Fruit fly (Drosophila melanogaster) whole organism, adult: ENCODE results near the gene LysS.

Source experiments
- CG11617 ChIP-seq: fragments of 200-800 bp; sonication (Bioruptor generic); optimal IDR thresholded peaks from 2 replicates; lab custom pipeline; 2017; ENCODE audit warnings: mild to moderate bottlenecking, missing biosample characterization, missing genetic modification reagents, missing genetic modification characterization
- CG12768 ChIP-seq: fragments of 200-800 bp; sonication (Bioruptor generic); optimal IDR thresholded peaks from 2 replicates; lab custom pipeline; 2017; ENCODE audit warnings: missing biosample characterization, missing genetic modification characterization, mild to moderate bottlenecking, moderate library complexity, missing genetic modification reagents
- CG14711 ChIP-seq: fragments of 200-800 bp; sonication (Bioruptor generic); optimal IDR thresholded peaks from 2 replicates; lab custom pipeline; 2018; ENCODE audit warnings: missing biosample characterization, mild to moderate bottlenecking, missing genetic modification characterization, moderate library complexity
- CG1620 ChIP-seq: fragments of 200-800 bp; sonication (Bioruptor generic); optimal IDR thresholded peaks from 2 replicates; lab custom pipeline; 2016; ENCODE audit warnings: missing biosample characterization, missing genetic modification characterization
- CG33017 ChIP-seq: fragments of 200-800 bp; sonication (Bioruptor generic); optimal IDR thresholded peaks from 2 replicates; lab custom pipeline; 2018; ENCODE audit warnings: missing biosample characterization, mild to moderate bottlenecking, missing genetic modification characterization, moderate library complexity
- CG5204 ChIP-seq: fragments of 200-800 bp; sonication (Bioruptor generic); optimal IDR thresholded peaks from 2 replicates; lab custom pipeline; 2016; ENCODE audit warnings: missing biosample characterization, missing genetic modification characterization
- CG7045 ChIP-seq: fragments of 200-800 bp; sonication (Bioruptor generic); optimal IDR thresholded peaks from 2 replicates; lab custom pipeline; 2017; ENCODE audit warnings: missing biosample characterization, mild to moderate bottlenecking, missing genetic modification characterization
- CG7101 ChIP-seq: fragments of 200-800 bp; sonication (Bioruptor generic); optimal IDR thresholded peaks from 2 replicates; lab custom pipeline; 2018; ENCODE audit warnings: missing biosample characterization, mild to moderate bottlenecking, missing genetic modification characterization, moderate library complexity
- Clk ChIP-seq: fragments of 200-800 bp; sonication (Bioruptor generic); optimal IDR thresholded peaks from 2 replicates; lab custom pipeline; 2017; ENCODE audit warnings: missing biosample characterization, missing genetic modification characterization
- Crg-1 ChIP-seq: fragments of 200-800 bp; sonication (Bioruptor generic); optimal IDR thresholded peaks from 2 replicates; lab custom pipeline; 2016; ENCODE audit warnings: missing biosample characterization, missing genetic modification characterization
- Hr96 ChIP-seq: fragments of 200-800 bp; sonication (Bioruptor generic); optimal IDR thresholded peaks from 2 replicates; lab custom pipeline; 2016; ENCODE audit warnings: missing biosample characterization, missing genetic modification characterization
- Mnt ChIP-seq: fragments of 200-800 bp; sonication (Bioruptor generic); optimal IDR thresholded peaks from 2 replicates; lab custom pipeline; 2016; ENCODE audit warnings: missing biosample characterization, mild to moderate bottlenecking, missing genetic modification characterization
- bab1 ChIP-seq: fragments of 200-800 bp; sonication (Bioruptor generic); optimal IDR thresholded peaks from 3 replicates; lab custom pipeline; 2019; ENCODE audit warnings: missing biosample characterization, mild to moderate bottlenecking, missing genetic modification characterization, moderate library complexity
- cic ChIP-seq: fragments of 200-800 bp; sonication (Bioruptor generic); optimal IDR thresholded peaks from 2 replicates; lab custom pipeline; 2017; ENCODE audit warnings: missing biosample characterization, mild to moderate bottlenecking, missing genetic modification characterization, moderate library complexity
- cnc ChIP-seq, 2 experiments: fragments of >200 bp; optimal IDR thresholded peaks; 2 replicates each; lab custom pipeline; 2017
- kay ChIP-seq: fragments of 200-800 bp; sonication (Bioruptor generic); peaks from one replicate; lab custom pipeline; 2016; ENCODE audit warnings: missing biosample characterization, missing genetic modification characterization, borderline replicate concordance
- ovo ChIP-seq: fragments of 200-800 bp; sonication (Bioruptor generic); optimal IDR thresholded peaks from 2 replicates; lab custom pipeline; 2016; ENCODE audit warnings: missing biosample characterization, missing genetic modification characterization
- pad ChIP-seq: fragments of 200-800 bp; sonication (Bioruptor generic); optimal IDR thresholded peaks from 3 replicates; lab custom pipeline; 2017; ENCODE audit warnings: missing biosample characterization, missing genetic modification characterization, mild to moderate bottlenecking, moderate library complexity, missing genetic modification reagents
- tj ChIP-seq: fragments of 200-800 bp; sonication (Bioruptor generic); optimal IDR thresholded peaks from 3 replicates; lab custom pipeline; 2017; ENCODE audit warnings: missing biosample characterization, mild to moderate bottlenecking, missing genetic modification characterization, moderate library complexity
- toe ChIP-seq: fragments of 200-800 bp; sonication (Bioruptor generic); optimal IDR thresholded peaks from 2 replicates; lab custom pipeline; 2016; ENCODE audit warnings: missing biosample characterization, missing genetic modification characterization

The LysS gene

dm6 chr3L:1206682-1207421 lies 20.7 kb upstream of the LysS start, which contains the start of gene LysB:
LysB (plus strand) TSS chr3L:1207371.
- TF ChIP-seq CG1620 (GFP tag; lab: Kevin White, UChicago) (no peak), toe (GFP tag; lab: Kevin White, UChicago) (no peak), cnc (optimal IDR thresholded peaks at IDR 0.05; lab: Kevin White, UChicago) (no peak), Crg-1 (GFP tag; lab: Kevin White, UChicago) (no peak), CG14711 (tag; lab: Kevin White, UChicago) (no peak), bab1 (GFP tag; lab: Kevin White, UChicago) (no peak), CG5204 (GFP tag; lab: Kevin White, UChicago) (no peak), CG12768 (GFP tag; lab: Kevin White, UChicago) (no peak), CG33017 (tag; lab: Kevin White, UChicago) (no peak), Clk (GFP tag; lab: Kevin White, UChicago) (no peak), CG11617 (no peak), CG7045 (no peak), kay (no peak), cic (GFP tag; lab: Kevin White, UChicago) (no peak), Hr96 (GFP tag; lab: Kevin White, UChicago) (no peak), tj (GFP tag; lab: Kevin White, UChicago) (no peak), Mnt (GFP tag; lab: Kevin White, UChicago) (no peak)

- TF ChIP-seq cic (GFP tag; lab: Kevin White, UChicago) (no peak), Clk (GFP tag; lab: Kevin White, UChicago) (no peak), CG11617 (no peak), Crg-1 (GFP tag; lab: Kevin White, UChicago) (no peak), toe (GFP tag; lab: Kevin White, UChicago) (no peak), bab1 (GFP tag; lab: Kevin White, UChicago) (no peak), CG1620 (GFP tag; lab: Kevin White, UChicago) (no peak), CG7045 (no peak), pad (GFP tag; lab: Kevin White, UChicago) (no peak), CG14711 (tag; lab: Kevin White, UChicago) (no peak), kay (no peak), cnc (optimal IDR thresholded peaks at IDR 0.05; lab: Kevin White, UChicago) (no peak), ovo (GFP tag; lab: Kevin White, UChicago) (no peak), CG7101 (tag; lab: Kevin White, UChicago) (no peak), CG33017 (tag; lab: Kevin White, UChicago) (no peak), tj (GFP tag; lab: Kevin White, UChicago) (no peak), CG5204 (GFP tag; lab: Kevin White, UChicago) (no peak), Mnt (GFP tag; lab: Kevin White, UChicago) (no peak)
Measured at dm6 chr3L:1208206-1208605, 19.3 kb upstream of the LysS start.

dm6 chr3L:1211096-1211495 lies 16.5 kb upstream of the LysS start, which contains the start of gene LysD:
LysD (minus strand) TSS chr3L:1211196.
- TF ChIP-seq Crg-1 (GFP tag; lab: Kevin White, UChicago), result no peak
- no peak for TF ChIP-seq CG7045
- no peak for TF ChIP-seq Hr96 (GFP tag; lab: Kevin White, UChicago)
- TF ChIP-seq tj (GFP tag; lab: Kevin White, UChicago), result no peak
- TF ChIP-seq cnc (optimal IDR thresholded peaks at IDR 0.05; lab: Kevin White, UChicago), result no peak
- no peak for TF ChIP-seq CG1620 (GFP tag; lab: Kevin White, UChicago)
- TF ChIP-seq Clk (GFP tag; lab: Kevin White, UChicago), result no peak
- no peak for TF ChIP-seq CG11617
- no peak for TF ChIP-seq CG7101 (tag; lab: Kevin White, UChicago)
- TF ChIP-seq CG5204 (GFP tag; lab: Kevin White, UChicago), result no peak

- no peak for TF ChIP-seq CG5204 (GFP tag; lab: Kevin White, UChicago)
- no peak for TF ChIP-seq toe (GFP tag; lab: Kevin White, UChicago)
- no peak for TF ChIP-seq CG7045
- no peak for TF ChIP-seq CG11617
- TF ChIP-seq tj (GFP tag; lab: Kevin White, UChicago), result no peak
- no peak for TF ChIP-seq ovo (GFP tag; lab: Kevin White, UChicago)
Measured at dm6 chr3L:1212113-1212512, 15.4 kb upstream of the LysS start.

- TF ChIP-seq Clk (GFP tag; lab: Kevin White, UChicago), result no peak
- no peak for TF ChIP-seq cnc (optimal IDR thresholded peaks at IDR 0.05; lab: Kevin White, UChicago)
- no peak for TF ChIP-seq Mnt (GFP tag; lab: Kevin White, UChicago)
- no peak for TF ChIP-seq Crg-1 (GFP tag; lab: Kevin White, UChicago)
- TF ChIP-seq CG7101 (tag; lab: Kevin White, UChicago), result no peak
- TF ChIP-seq pad (GFP tag; lab: Kevin White, UChicago), result no peak
- no peak for TF ChIP-seq CG12768 (GFP tag; lab: Kevin White, UChicago)
- no peak for TF ChIP-seq CG5204 (GFP tag; lab: Kevin White, UChicago)
- TF ChIP-seq ovo (GFP tag; lab: Kevin White, UChicago), result no peak
- TF ChIP-seq CG33017 (tag; lab: Kevin White, UChicago), result no peak
- TF ChIP-seq CG11617, result no peak
- no peak for TF ChIP-seq CG1620 (GFP tag; lab: Kevin White, UChicago)
- no peak for TF ChIP-seq toe (GFP tag; lab: Kevin White, UChicago)
- TF ChIP-seq cic (GFP tag; lab: Kevin White, UChicago), result no peak
- TF ChIP-seq bab1 (GFP tag; lab: Kevin White, UChicago), result no peak
- no peak for TF ChIP-seq tj (GFP tag; lab: Kevin White, UChicago)
Measured at dm6 chr3L:1212571-1212970, 15.0 kb upstream of the LysS start, which contains the start of gene LysE. LysE (plus strand) TSS chr3L:1212827.
